Fruit fly (Drosophila melanogaster): ENCODE data around the gene CG33181.

Gene CG33181

dm6 chrX:8447166-8447565 is 42.0 kb upstream of the CG33181 start:
- no peak for TF ChIP-seq cyc (GFP tag; optimal IDR thresholded peaks at IDR 0.05)
- no peak for TF ChIP-seq topi (GFP tag; optimal IDR thresholded peaks at IDR 0.05)
- TF ChIP-seq CG6163 (GFP tag; IDR thresholded peaks at IDR 0.05), result no peak

dm6 chrX:8448171-8448570 is 41.0 kb upstream of the CG33181 start:
- no peak for TF ChIP-seq Ets96B (tag; optimal IDR thresholded peaks at IDR 0.05)
- no peak for TF ChIP-seq CG7368 (GFP tag; optimal IDR thresholded peaks at IDR 0.05)
- TF ChIP-seq net (GFP tag; optimal IDR thresholded peaks at IDR 0.05), result no peak
- no peak for TF ChIP-seq Met (GFP tag; optimal IDR thresholded peaks at IDR 0.05)
- no peak for TF ChIP-seq CG9139 (GFP tag; optimal IDR thresholded peaks at IDR 0.05)
- TF ChIP-seq acj6 (GFP tag; optimal IDR thresholded peaks at IDR 0.05), result no peak
- no peak for TF ChIP-seq fkh (GFP tag; optimal IDR thresholded peaks at IDR 0.05)
- TF ChIP-seq dsx (GFP tag; optimal IDR thresholded peaks at IDR 0.05; ENCODE audit: poor library complexity, severe bottlenecking), result no peak
- no peak for TF ChIP-seq Blimp-1 (GFP tag; optimal IDR thresholded peaks at IDR 0.05)
- no peak for TF ChIP-seq Eip75B (GFP tag; optimal IDR thresholded peaks at IDR 0.05)
- TF ChIP-seq ss (GFP tag; optimal IDR thresholded peaks at IDR 0.05), result no peak
- no peak for TF ChIP-seq eg (GFP tag; IDR thresholded peaks at IDR 0.05)
- no peak for TF ChIP-seq Smox (GFP tag; optimal IDR thresholded peaks at IDR 0.05)

- TF ChIP-seq CG10669 (GFP tag; optimal IDR thresholded peaks at IDR 0.05) (no peak), fd59A (GFP tag; optimal IDR thresholded peaks at IDR 0.05) (no peak), CG6276 (GFP tag; optimal IDR thresholded peaks at IDR 0.05) (no peak), esn (GFP tag; optimal IDR thresholded peaks at IDR 0.05) (no peak), CG32006 (GFP tag; optimal IDR thresholded peaks at IDR 0.05) (no peak), ss (GFP tag; optimal IDR thresholded peaks at IDR 0.05) (no peak), Smox (GFP tag; optimal IDR thresholded peaks at IDR 0.05) (no peak), svp (GFP tag) (no peak), CG8119 (GFP tag; IDR thresholded peaks at IDR 0.05) (no peak), fkh (GFP tag; optimal IDR thresholded peaks at IDR 0.05) (no peak), CG10631 (GFP tag; optimal IDR thresholded peaks at IDR 0.05) (no peak), Met (GFP tag; optimal IDR thresholded peaks at IDR 0.05) (no peak), net (GFP tag; optimal IDR thresholded peaks at IDR 0.05) (no peak), CG11762 (GFP tag; optimal IDR thresholded peaks at IDR 0.05; ENCODE audit: insufficient read depth) (no peak), eg (GFP tag; IDR thresholded peaks at IDR 0.05) (no peak), acj6 (GFP tag; optimal IDR thresholded peaks at IDR 0.05) (no peak), CG9139 (GFP tag; optimal IDR thresholded peaks at IDR 0.05) (no peak), achi (GFP tag; optimal IDR thresholded peaks at IDR 0.05) (no peak), Hr38 (GFP tag; optimal IDR thresholded peaks at IDR 0.05) (no peak)
These were observed 38.8 kb upstream of the CG33181 start for dm6 chrX:8450214-8450904.

- TF ChIP-seq net (GFP tag; optimal IDR thresholded peaks at IDR 0.05) (no peak), CG9139 (GFP tag; optimal IDR thresholded peaks at IDR 0.05) (no peak), CG3032 (tag; optimal IDR thresholded peaks at IDR 0.05) (no peak), CG1621 (tag; optimal IDR thresholded peaks at IDR 0.05) (no peak), Sox15 (GFP tag; optimal IDR thresholded peaks at IDR 0.05) (no peak)
These were observed 37.0 kb upstream of the CG33181 start for dm6 chrX:8452163-8452562.

- TF ChIP-seq achi (GFP tag; optimal IDR thresholded peaks at IDR 0.05) (peak; percentile 89), Eip93F (GFP tag; optimal IDR thresholded peaks at IDR 0.05) (no peak), CG32006 (GFP tag; optimal IDR thresholded peaks at IDR 0.05) (peak; percentile 90), CG10669 (GFP tag; optimal IDR thresholded peaks at IDR 0.05) (peak; percentile 91), salr (GFP tag; optimal IDR thresholded peaks at IDR 0.05) (peak; percentile 72 to 87), lz (GFP tag; optimal IDR thresholded peaks at IDR 0.05) (peak; percentile 69), Sox102F (GFP tag; optimal IDR thresholded peaks at IDR 0.05) (peak; percentile 47), CG4318 (GFP tag; optimal IDR thresholded peaks at IDR 0.05) (peak; percentile 79), CG8319 (GFP tag; optimal IDR thresholded peaks at IDR 0.05) (peak; percentile 78), CG31627 (GFP tag; optimal IDR thresholded peaks at IDR 0.05) (peak; percentile 63), topi (GFP tag; optimal IDR thresholded peaks at IDR 0.05) (peak; percentile 79), CG6792 (GFP tag; optimal IDR thresholded peaks at IDR 0.05) (peak; percentile 85), CG6276 (GFP tag; optimal IDR thresholded peaks at IDR 0.05) (peak; percentile 86), CG15336 (GFP tag; IDR thresholded peaks at IDR 0.05) (peak; percentile 96), CG3919 (GFP tag; optimal IDR thresholded peaks at IDR 0.05) (peak; percentile 92), CG6854 (GFP tag; optimal IDR thresholded peaks at IDR 0.05) (peak; percentile 1), fkh (GFP tag; optimal IDR thresholded peaks at IDR 0.05) (peak; percentile 68), CG11294 (GFP tag; IDR thresholded peaks at IDR 0.05) (peak; percentile 89), Eip75B (GFP tag; optimal IDR thresholded peaks at IDR 0.05) (peak; percentile 88)
These were observed 34.1 kb upstream of the CG33181 start, which contains the start of gene org-1 for dm6 chrX:8455019-8455555. Gene org-1, minus strand, starts transcription at chrX:8455069.

Measured in whole organism, prepupa.